Worm (Caenorhabditis elegans): ENCODE results near the gene hum-5.

Gene hum-5

ce11 chrIII:4036740-4037139 is at the start of gene hum-5:
TSS of gene hum-5 (minus strand) at chrIII:4036840.
- no peak for TF ChIP-seq ceh-36 (tag; optimal IDR thresholded peaks at IDR 0.05)
- no peak for TF ChIP-seq hmbx-1 (tag; optimal IDR thresholded peaks at IDR 0.05)
- no peak for TF ChIP-seq tbx-11 (GFP tag; IDR thresholded peaks at IDR 0.05)
- TF ChIP-seq ceh-13 (GFP tag; optimal IDR thresholded peaks at IDR 0.05): no peak

ce11 chrIII:4085657-4086056 is 49.0 kb upstream of the hum-5 start:
- no peak for TF ChIP-seq hnd-1 (tag; optimal IDR thresholded peaks at IDR 0.05)
- TF ChIP-seq tra-4 (tag; optimal IDR thresholded peaks at IDR 0.05): no peak
- TF ChIP-seq ceh-36 (tag; optimal IDR thresholded peaks at IDR 0.05): no peak
- TF ChIP-seq sea-1 (GFP tag; conservative IDR thresholded peaks at IDR 0.05): no peak
- no peak for TF ChIP-seq aly-1 (tag; optimal IDR thresholded peaks at IDR 0.05)
- TF ChIP-seq ets-7 (tag; optimal IDR thresholded peaks at IDR 0.05): no peak
- no peak for TF ChIP-seq B0310.2 (tag; optimal IDR thresholded peaks at IDR 0.05)
- no peak for TF ChIP-seq scrt-1 (GFP tag; IDR thresholded peaks at IDR 0.05)
- no peak for TF ChIP-seq tbx-11 (GFP tag; IDR thresholded peaks at IDR 0.05)
- TF ChIP-seq pes-1 (GFP tag; IDR thresholded peaks at IDR 0.05): no peak
- TF ChIP-seq ceh-13 (GFP tag; optimal IDR thresholded peaks at IDR 0.05): no peak

ce11 chrIII:4083429-4083828 is 46.8 kb upstream of the hum-5 start:
- no peak for TF ChIP-seq pes-1 (GFP tag; IDR thresholded peaks at IDR 0.05)
- TF ChIP-seq hmbx-1 (tag; optimal IDR thresholded peaks at IDR 0.05): no peak
- no peak for TF ChIP-seq sea-1 (GFP tag; conservative IDR thresholded peaks at IDR 0.05)
- no peak for TF ChIP-seq tra-4 (tag; optimal IDR thresholded peaks at IDR 0.05)
- no peak for TF ChIP-seq aly-1 (tag; optimal IDR thresholded peaks at IDR 0.05)
- TF ChIP-seq flt-1 (GFP tag; IDR thresholded peaks at IDR 0.05): no peak
- no peak for TF ChIP-seq B0310.2 (tag; optimal IDR thresholded peaks at IDR 0.05)
- no peak for TF ChIP-seq hnd-1 (tag; optimal IDR thresholded peaks at IDR 0.05)
- no peak for TF ChIP-seq scrt-1 (GFP tag; IDR thresholded peaks at IDR 0.05)
- no peak for TF ChIP-seq tbx-37 (GFP tag; conservative IDR thresholded peaks at IDR 0.05)
- no peak for TF ChIP-seq ceh-13 (GFP tag; optimal IDR thresholded peaks at IDR 0.05)
- no peak for TF ChIP-seq F13C5.2 (tag; optimal IDR thresholded peaks at IDR 0.05)
- TF ChIP-seq ets-7 (tag; optimal IDR thresholded peaks at IDR 0.05): no peak
- TF ChIP-seq ama-1 (optimal IDR thresholded peaks at IDR 0.05): no peak
- no peak for TF ChIP-seq tbx-11 (GFP tag; IDR thresholded peaks at IDR 0.05)
- TF ChIP-seq hmg-4 (GFP tag; optimal IDR thresholded peaks at IDR 0.05): no peak
- no peak for TF ChIP-seq ceh-36 (tag; optimal IDR thresholded peaks at IDR 0.05)

ce11 chrIII:4070239-4070638 is 33.6 kb upstream of the hum-5 start:
- TF ChIP-seq tbx-11 (GFP tag; IDR thresholded peaks at IDR 0.05) (no peak), aly-1 (tag; optimal IDR thresholded peaks at IDR 0.05) (no peak), tra-4 (tag; optimal IDR thresholded peaks at IDR 0.05) (no peak), hnd-1 (tag; optimal IDR thresholded peaks at IDR 0.05) (no peak), ama-1 (optimal IDR thresholded peaks at IDR 0.05) (no peak), F13C5.2 (tag; optimal IDR thresholded peaks at IDR 0.05) (no peak), pes-1 (GFP tag; IDR thresholded peaks at IDR 0.05) (no peak), flt-1 (GFP tag; IDR thresholded peaks at IDR 0.05) (no peak), sea-1 (GFP tag; conservative IDR thresholded peaks at IDR 0.05) (no peak), ceh-36 (tag; optimal IDR thresholded peaks at IDR 0.05) (no peak), hmbx-1 (tag; optimal IDR thresholded peaks at IDR 0.05) (no peak), ceh-13 (GFP tag; optimal IDR thresholded peaks at IDR 0.05) (no peak), scrt-1 (GFP tag; IDR thresholded peaks at IDR 0.05) (no peak), tbx-37 (GFP tag; conservative IDR thresholded peaks at IDR 0.05) (no peak)

- TF ChIP-seq flt-1 (GFP tag; IDR thresholded peaks at IDR 0.05) (no peak), F13C5.2 (tag; optimal IDR thresholded peaks at IDR 0.05) (no peak), pes-1 (GFP tag; IDR thresholded peaks at IDR 0.05) (no peak), hmg-4 (GFP tag; optimal IDR thresholded peaks at IDR 0.05) (no peak), hmbx-1 (tag; optimal IDR thresholded peaks at IDR 0.05) (no peak), ama-1 (optimal IDR thresholded peaks at IDR 0.05) (no peak), ceh-36 (tag; optimal IDR thresholded peaks at IDR 0.05) (no peak), ceh-13 (GFP tag; optimal IDR thresholded peaks at IDR 0.05) (no peak), B0310.2 (tag; optimal IDR thresholded peaks at IDR 0.05) (no peak), ets-7 (tag; optimal IDR thresholded peaks at IDR 0.05) (no peak), tbx-11 (GFP tag; IDR thresholded peaks at IDR 0.05) (no peak), tra-4 (tag; optimal IDR thresholded peaks at IDR 0.05) (no peak), tbx-37 (GFP tag; conservative IDR thresholded peaks at IDR 0.05) (no peak), hnd-1 (tag; optimal IDR thresholded peaks at IDR 0.05) (no peak)
Measured at ce11 chrIII:4068120-4068519, 31.5 kb upstream of the hum-5 start.

- TF ChIP-seq hmbx-1 (tag; optimal IDR thresholded peaks at IDR 0.05) (no peak), hmg-4 (GFP tag; optimal IDR thresholded peaks at IDR 0.05) (no peak), ceh-13 (GFP tag; optimal IDR thresholded peaks at IDR 0.05) (no peak)
Measured at ce11 chrIII:4066333-4066732, 29.7 kb upstream of the hum-5 start, which contains the start of gene unc-79. TSS of gene unc-79 (plus strand) at chrIII:4066633.

ce11 chrIII:4063724-4064123 is 27.1 kb upstream of the hum-5 start:
- TF ChIP-seq scrt-1 (GFP tag; IDR thresholded peaks at IDR 0.05) (no peak), ets-7 (tag; optimal IDR thresholded peaks at IDR 0.05) (no peak), hmbx-1 (tag; optimal IDR thresholded peaks at IDR 0.05) (no peak), hmg-4 (GFP tag; optimal IDR thresholded peaks at IDR 0.05) (peak; percentile 48), hnd-1 (tag; optimal IDR thresholded peaks at IDR 0.05) (no peak), sea-1 (GFP tag; conservative IDR thresholded peaks at IDR 0.05) (0 out of 2 replicates have a peak, but pooled peaks have one; percentile 41), tra-4 (tag; optimal IDR thresholded peaks at IDR 0.05) (no peak)

- TF ChIP-seq pes-1 (GFP tag; IDR thresholded peaks at IDR 0.05) (peak; percentile 34; the same call in 1 of the 2 replicates), ceh-36 (tag; optimal IDR thresholded peaks at IDR 0.05) (peak; percentile 13)
Measured at ce11 chrIII:4060856-4061383, 24.3 kb upstream of the hum-5 start.

All from whole organism, early embryonic.